ENCODE assay signal across 2 fruit fly cellular contexts in the genomic region with DNA sequence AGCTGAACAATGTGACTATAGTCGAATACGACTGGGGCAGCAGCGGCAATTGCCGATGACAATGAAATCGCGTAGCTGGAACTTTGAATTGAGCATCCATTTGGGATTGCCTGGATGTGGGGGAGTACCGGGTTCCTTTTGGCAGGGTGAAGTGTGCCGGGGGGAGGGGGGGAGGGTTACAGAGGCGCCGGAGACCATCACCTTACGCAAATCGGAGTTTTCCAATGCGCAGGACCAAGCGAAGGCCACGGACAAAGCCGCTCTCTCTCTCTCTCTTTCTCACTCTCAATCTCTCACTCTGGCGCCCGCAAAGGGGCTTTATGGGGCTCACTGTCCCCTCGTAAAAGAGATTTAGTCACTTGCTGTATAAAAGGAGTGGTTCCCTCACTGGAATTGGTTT.
A peak's percentile ranks its signal among the peaks of the same experiment; 100 is the strongest.
TF ChIP-seq lines count a peak whose summit lies in the region.

No protein-coding gene starts in this region.

- TF ChIP-seq CTCF in whole organism, embryonic (GFP tag; optimal IDR thresholded peaks at IDR 0.05; lab: Kevin White, UChicago): no peak

TF ChIP-seq in whole organism, embryonic, 481 proteins besides CTCF, POLR2A, EP300 and RAD21:
- TF ChIP-seq row (GFP tag; IDR thresholded peaks at IDR 0.05; lab: Robert Waterston, UW) (peak; percentile 32; the same call in 1 of the 3 replicates), crol (GFP tag; IDR thresholded peaks at IDR 0.05; lab: Robert Waterston, UW) (peak; percentile 64), CG13894 (tag; optimal IDR thresholded peaks at IDR 0.05; lab: Kevin White, UChicago) (peak; percentile 51), gce (GFP tag; IDR thresholded peaks at IDR 0.05; lab: Robert Waterston, UW) (no peak), ewg (GFP tag; optimal IDR thresholded peaks at IDR 0.05; lab: Kevin White, UChicago) (peak; percentile 60), HHEX (GFP tag; optimal IDR thresholded peaks at IDR 0.05; lab: Kevin White, UChicago) (peak; percentile 2), CG18619 (GFP tag; optimal IDR thresholded peaks at IDR 0.05; lab: Kevin White, UChicago) (peak; percentile 4), CG18599 (GFP tag; optimal IDR thresholded peaks at IDR 0.05; lab: Kevin White, UChicago) (peak; percentile 39), scrt (GFP tag; optimal IDR thresholded peaks at IDR 0.05; lab: Kevin White, UChicago) (no peak), Hmr (GFP tag; optimal IDR thresholded peaks at IDR 0.05; lab: Kevin White, UChicago) (peak; percentile 57), insv (GFP tag; optimal IDR thresholded peaks at IDR 0.05; lab: Kevin White, UChicago) (no peak), Hsf (GFP tag; optimal IDR thresholded peaks at IDR 0.05; lab: Kevin White, UChicago) (no peak), Trl (optimal IDR thresholded peaks at IDR 0.05; lab: Kevin White, UChicago) (peak in 1 of 2 experiments; percentile 20), Trl (GFP tag; optimal IDR thresholded peaks at IDR 0.05; lab: Kevin White, UChicago) (no peak), lab (GFP tag; optimal IDR thresholded peaks at IDR 0.05; lab: Kevin White, UChicago) (peak; percentile 9)

TF ChIP-seq in whole organism, prepupa, 60 proteins besides CTCF, POLR2A, EP300 and RAD21:
- no peak for TF ChIP-seq Lpt (GFP tag; optimal IDR thresholded peaks at IDR 0.05; lab: Kevin White, UChicago)
- TF ChIP-seq spab (GFP tag; optimal IDR thresholded peaks at IDR 0.05; lab: Kevin White, UChicago): peak; percentile 14
